Worm (Caenorhabditis elegans): ENCODE results near the gene cul-4.

- TF ChIP-seq med-1 (GFP tag; optimal IDR thresholded peaks at IDR 0.05; ENCODE audit: insufficient read depth) (no peak), flt-1 (GFP tag; IDR thresholded peaks at IDR 0.05) (no peak)
These were observed 24.6 kb upstream of the cul-4 start for ce11 chrII:7277257-7277656.
